Worm (Caenorhabditis elegans) whole organism, L3 larva: ENCODE results near the gene Y17G9A.3.

ENCODE experiments used
- ZK546.5 ChIP-seq: sonication (generic microtip); optimal IDR thresholded peaks from 2 replicates; lab custom pipeline; 2017; ENCODE audit warnings: missing biosample characterization, missing genetic modification characterization
- ama-1 ChIP-seq: fragments of 150-350 bp; optimal IDR thresholded peaks from 2 replicates; lab custom pipeline; 2018
- ceh-28 ChIP-seq: fragments of 150-350 bp; optimal IDR thresholded peaks from 2 replicates; lab custom pipeline; 2014; ENCODE audit warnings: missing biosample characterization, missing genetic modification reagents, missing genetic modification characterization
- egl-5 ChIP-seq: fragments of 150-350 bp; optimal IDR thresholded peaks from 2 replicates; lab custom pipeline; 2017; ENCODE audit warnings: missing biosample characterization, missing genetic modification reagents, missing genetic modification characterization, inconsistent platforms
- elt-2 ChIP-seq: sonication (generic microtip); optimal IDR thresholded peaks from 2 replicates; lab custom pipeline; 2016; ENCODE audit warnings: missing genetic modification reagents, mild to moderate bottlenecking, missing genetic modification characterization, missing compliant biosample characterization
- hmg-11 ChIP-seq: sonication (generic microtip); optimal IDR thresholded peaks from 2 replicates; lab custom pipeline; 2016; ENCODE audit warnings: missing genetic modification characterization, missing compliant biosample characterization
- lsy-12 ChIP-seq: sonication (generic microtip); optimal IDR thresholded peaks from 2 replicates; lab custom pipeline; 2016; ENCODE audit warnings: mild to moderate bottlenecking, missing genetic modification characterization, missing compliant biosample characterization
- mdl-1 ChIP-seq: fragments of 150-350 bp; optimal IDR thresholded peaks from 2 replicates; lab custom pipeline; 2014; ENCODE audit warnings: missing biosample characterization, missing genetic modification characterization
- mml-1 ChIP-seq: fragments of 150-350 bp; sonication (generic microtip); optimal IDR thresholded peaks from 3 replicates; lab custom pipeline; 2014; ENCODE audit warnings: missing biosample characterization, missing genetic modification characterization
- nhr-11 ChIP-seq: fragments of 150-350 bp; optimal IDR thresholded peaks from 2 replicates; lab custom pipeline; 2014; ENCODE audit warnings: missing biosample characterization, missing genetic modification characterization
- nhr-12 ChIP-seq: fragments of 150-350 bp; optimal IDR thresholded peaks from 2 replicates; lab custom pipeline; 2014; ENCODE audit warnings: missing biosample characterization, missing genetic modification characterization
- nhr-43 ChIP-seq: sonication (generic microtip); optimal IDR thresholded peaks from 2 replicates; lab custom pipeline; 2016; ENCODE audit warnings: mild to moderate bottlenecking, missing genetic modification characterization, missing compliant biosample characterization; ENCODE audit not compliant: poor library complexity, severe bottlenecking
- nhr-67 ChIP-seq: fragments of 150-350 bp; optimal IDR thresholded peaks from 2 replicates; lab custom pipeline; 2014; ENCODE audit warnings: missing biosample characterization, missing genetic modification characterization
- nhr-77 ChIP-seq: fragments of 150-350 bp; optimal IDR thresholded peaks from 2 replicates; lab custom pipeline; 2014; ENCODE audit warnings: missing biosample characterization, missing genetic modification characterization
- pha-4 ChIP-seq: fragments of 150-350 bp; optimal IDR thresholded peaks from 2 replicates; lab custom pipeline; 2014; ENCODE audit warnings: missing biosample characterization, missing genetic modification reagents, missing genetic modification characterization
- pqm-1 ChIP-seq: fragments of 150-350 bp; optimal IDR thresholded peaks from 2 replicates; lab custom pipeline; 2017; ENCODE audit warnings: missing biosample characterization, missing genetic modification characterization, inconsistent platforms
- snpc-4 ChIP-seq: fragments of 150-350 bp; optimal IDR thresholded peaks from 2 replicates; lab custom pipeline; 2014; ENCODE audit warnings: missing biosample characterization, missing genetic modification characterization

Y17G9A.3 gene

ce11 chrIV:4809397-4809796 is 49.1 kb downstream of the Y17G9A.3 start, which contains the start of gene ubxn-6:
Gene ubxn-6, minus strand, starts transcription at chrIV:4809497.
- TF ChIP-seq nhr-43: no peak
- TF ChIP-seq nhr-77 (tag; lab: Kevin White, UChicago): no peak
- no peak for TF ChIP-seq snpc-4
- no peak for TF ChIP-seq pqm-1 (tag; lab: Kevin White, UChicago)
- TF ChIP-seq, all 47 proteins: peak for 0

DNA sequence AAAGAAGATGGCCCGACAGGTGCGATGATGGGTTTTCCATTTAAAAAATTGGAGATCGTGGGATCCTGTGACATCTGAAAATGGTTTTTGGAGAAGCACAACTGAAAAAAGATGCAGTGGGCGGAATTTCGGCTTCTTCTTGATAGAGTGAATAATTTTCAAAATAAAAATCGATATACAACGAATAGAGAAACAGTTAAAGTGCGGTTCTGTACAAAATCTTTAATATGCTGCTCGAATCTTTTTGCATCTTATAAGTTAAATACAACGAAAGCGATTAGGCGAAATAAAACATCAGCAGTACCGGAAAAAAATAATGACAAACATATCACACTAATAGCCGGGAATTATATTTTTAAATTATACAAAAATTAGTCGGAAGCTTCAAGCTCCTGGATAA is 51.3 kb downstream of the Y17G9A.3 start, which contains the start of gene H06H21.11:
TSS of gene H06H21.11 (minus strand) at position 101 of the 400 bp plus-strand sequence.
- no peak for TF ChIP-seq pha-4 (tag; lab: Kevin White, UChicago)
- TF ChIP-seq nhr-12 (tag; lab: Kevin White, UChicago): no peak
- no peak for TF ChIP-seq nhr-67 (tag; lab: Kevin White, UChicago)
- TF ChIP-seq ZK546.5 (tag; lab: Kevin White, UChicago): no peak
- TF ChIP-seq ceh-28: no peak
- TF ChIP-seq lsy-12 (tag; lab: Kevin White, UChicago): no peak
- TF ChIP-seq ama-1 (lab: Kevin White, UChicago): no peak
- no peak for TF ChIP-seq mml-1 (tag; lab: Kevin White, UChicago)
- no peak for TF ChIP-seq pqm-1 (tag; lab: Kevin White, UChicago)
- no peak for TF ChIP-seq elt-2 (tag; lab: Kevin White, UChicago)
- no peak for TF ChIP-seq egl-5 (tag; lab: Kevin White, UChicago)
- TF ChIP-seq hmg-11 (tag; lab: Kevin White, UChicago): no peak
- no peak for TF ChIP-seq nhr-11
- TF ChIP-seq mdl-1 (tag; lab: Kevin White, UChicago): no peak
